Worm (Caenorhabditis elegans) whole organism, L3 larva: Measurements from ENCODE around the gene hyls-1.

Experiments used
- R02D3.7 ChIP-seq: fragments of 150-350 bp; optimal IDR thresholded peaks from 2 replicates; lab custom pipeline; 2014; ENCODE audit warnings: missing biosample characterization, missing genetic modification characterization
- ZK546.5 ChIP-seq: sonication (generic microtip); optimal IDR thresholded peaks from 2 replicates; lab custom pipeline; 2017; ENCODE audit warnings: missing biosample characterization, missing genetic modification characterization
- aly-2 ChIP-seq: fragments of 150-350 bp; optimal IDR thresholded peaks from 2 replicates; lab custom pipeline; 2014; ENCODE audit warnings: missing biosample characterization, missing genetic modification characterization
- ama-1 ChIP-seq: fragments of 150-350 bp; optimal IDR thresholded peaks from 2 replicates; lab custom pipeline; 2018
- ceh-28 ChIP-seq: fragments of 150-350 bp; optimal IDR thresholded peaks from 2 replicates; lab custom pipeline; 2014; ENCODE audit warnings: missing biosample characterization, missing genetic modification reagents, missing genetic modification characterization
- daf-12 ChIP-seq: fragments of 150-350 bp; optimal IDR thresholded peaks from 2 replicates; lab custom pipeline; 2014; ENCODE audit warnings: missing biosample characterization, missing genetic modification reagents, missing genetic modification characterization
- egl-27 ChIP-seq: sonication (generic microtip); optimal IDR thresholded peaks from 4 replicates; lab custom pipeline; 2017; ENCODE audit warnings: missing biosample characterization, missing genetic modification reagents, missing genetic modification characterization
- elt-1 ChIP-seq: fragments of 150-350 bp; optimal IDR thresholded peaks from 2 replicates; lab custom pipeline; 2014; ENCODE audit warnings: missing biosample characterization, missing genetic modification characterization
- elt-3 ChIP-seq, 3 experiments: fragments of 150-350 bp in 1 of 3; sonication (generic microtip) in 2 of 3; optimal IDR thresholded peaks; 2 replicates in 2 of 3; 4 replicates in 1 of 3; lab custom pipeline; 2014 to 2017; ENCODE audit warnings: missing biosample characterization in 3 of 3, missing genetic modification characterization in 3 of 3
- eor-1 ChIP-seq, 2 experiments: fragments of 150-350 bp; optimal IDR thresholded peaks; 2 replicates each; lab custom pipeline; 2014 to 2018; ENCODE audit warnings: missing biosample characterization in 2 of 2, missing genetic modification characterization in 2 of 2
- fkh-10 ChIP-seq: sonication (generic microtip); optimal IDR thresholded peaks from 2 replicates; lab custom pipeline; 2017; ENCODE audit warnings: missing biosample characterization, missing genetic modification reagents, missing genetic modification characterization
- fos-1 ChIP-seq: fragments of 150-350 bp; optimal IDR thresholded peaks from 2 replicates; lab custom pipeline; 2014; ENCODE audit warnings: missing biosample characterization, missing genetic modification characterization
- hmg-11 ChIP-seq: sonication (generic microtip); optimal IDR thresholded peaks from 2 replicates; lab custom pipeline; 2016; ENCODE audit warnings: missing genetic modification characterization, missing compliant biosample characterization
- lin-15B ChIP-seq: fragments of 150-350 bp; optimal IDR thresholded peaks from 2 replicates; lab custom pipeline; 2014; ENCODE audit warnings: missing biosample characterization, missing genetic modification characterization
- lin-39 ChIP-seq: fragments of 150-350 bp; optimal IDR thresholded peaks from 2 replicates; lab custom pipeline; 2018; ENCODE audit warnings: missing biosample characterization, missing genetic modification reagents, missing genetic modification characterization
- lsy-12 ChIP-seq: sonication (generic microtip); optimal IDR thresholded peaks from 2 replicates; lab custom pipeline; 2016; ENCODE audit warnings: mild to moderate bottlenecking, missing genetic modification characterization, missing compliant biosample characterization
- mml-1 ChIP-seq: fragments of 150-350 bp; sonication (generic microtip); optimal IDR thresholded peaks from 3 replicates; lab custom pipeline; 2014; ENCODE audit warnings: missing biosample characterization, missing genetic modification characterization
- nfya-1 ChIP-seq: sonication (generic microtip); optimal IDR thresholded peaks from 2 replicates; lab custom pipeline; 2017; ENCODE audit warnings: missing genetic modification characterization, mild to moderate bottlenecking, missing compliant biosample characterization, antibody characterized with exemption, moderate library complexity; ENCODE audit not compliant: insufficient read depth
- nhr-11 ChIP-seq: fragments of 150-350 bp; optimal IDR thresholded peaks from 2 replicates; lab custom pipeline; 2014; ENCODE audit warnings: missing biosample characterization, missing genetic modification characterization
- nhr-12 ChIP-seq: fragments of 150-350 bp; optimal IDR thresholded peaks from 2 replicates; lab custom pipeline; 2014; ENCODE audit warnings: missing biosample characterization, missing genetic modification characterization
- nhr-237 ChIP-seq: fragments of 150-350 bp; optimal IDR thresholded peaks from 2 replicates; lab custom pipeline; 2014; ENCODE audit warnings: missing biosample characterization, missing genetic modification characterization
- nhr-25 ChIP-seq: sonication (generic microtip); optimal IDR thresholded peaks from 2 replicates; lab custom pipeline; 2017; ENCODE audit warnings: missing biosample characterization, missing genetic modification characterization
- nhr-28 ChIP-seq: fragments of 150-350 bp; optimal IDR thresholded peaks from 2 replicates; lab custom pipeline; 2014; ENCODE audit warnings: missing biosample characterization, missing genetic modification characterization
- nhr-43 ChIP-seq: sonication (generic microtip); optimal IDR thresholded peaks from 2 replicates; lab custom pipeline; 2016; ENCODE audit warnings: mild to moderate bottlenecking, missing genetic modification characterization, missing compliant biosample characterization; ENCODE audit not compliant: poor library complexity, severe bottlenecking
- nhr-76 ChIP-seq: fragments of 150-350 bp; sonication (generic microtip); optimal IDR thresholded peaks from 5 replicates; lab custom pipeline; 2014; ENCODE audit warnings: missing biosample characterization, missing genetic modification characterization
- nhr-77 ChIP-seq: fragments of 150-350 bp; optimal IDR thresholded peaks from 2 replicates; lab custom pipeline; 2014; ENCODE audit warnings: missing biosample characterization, missing genetic modification characterization
- pha-4 ChIP-seq: fragments of 150-350 bp; optimal IDR thresholded peaks from 2 replicates; lab custom pipeline; 2014; ENCODE audit warnings: missing biosample characterization, missing genetic modification reagents, missing genetic modification characterization
- pqm-1 ChIP-seq: fragments of 150-350 bp; optimal IDR thresholded peaks from 2 replicates; lab custom pipeline; 2017; ENCODE audit warnings: missing biosample characterization, missing genetic modification characterization, inconsistent platforms
- sea-2 ChIP-seq: fragments of 150-350 bp; sonication (generic microtip); optimal IDR thresholded peaks from 4 replicates; lab custom pipeline; 2014; ENCODE audit warnings: missing biosample characterization, missing genetic modification reagents, missing genetic modification characterization
- skn-1 ChIP-seq: fragments of 150-350 bp; optimal IDR thresholded peaks from 2 replicates; lab custom pipeline; 2014; ENCODE audit warnings: missing biosample characterization, missing genetic modification characterization
- snpc-4 ChIP-seq: fragments of 150-350 bp; optimal IDR thresholded peaks from 2 replicates; lab custom pipeline; 2014; ENCODE audit warnings: missing biosample characterization, missing genetic modification characterization
- tbx-2 ChIP-seq: sonication (generic microtip); optimal IDR thresholded peaks from 2 replicates; lab custom pipeline; 2016; ENCODE audit warnings: mild to moderate bottlenecking, missing genetic modification characterization, missing compliant biosample characterization
- unc-39 ChIP-seq: sonication (generic microtip); optimal IDR thresholded peaks from 4 replicates; lab custom pipeline; 2017; ENCODE audit warnings: missing biosample characterization, missing genetic modification characterization
- unc-62 ChIP-seq: fragments of 150-350 bp; sonication (generic microtip); optimal IDR thresholded peaks from 4 replicates; lab custom pipeline; 2014; ENCODE audit warnings: missing biosample characterization, missing genetic modification reagents, missing genetic modification characterization
- ztf-11 ChIP-seq: fragments of 150-350 bp; optimal IDR thresholded peaks from 2 replicates; lab custom pipeline; 2014; ENCODE audit warnings: missing biosample characterization, missing genetic modification characterization
- ztf-4 ChIP-seq: fragments of 150-350 bp; optimal IDR thresholded peaks from 2 replicates; lab custom pipeline; 2014; ENCODE audit warnings: missing biosample characterization, missing genetic modification characterization

hyls-1 gene

DNA sequence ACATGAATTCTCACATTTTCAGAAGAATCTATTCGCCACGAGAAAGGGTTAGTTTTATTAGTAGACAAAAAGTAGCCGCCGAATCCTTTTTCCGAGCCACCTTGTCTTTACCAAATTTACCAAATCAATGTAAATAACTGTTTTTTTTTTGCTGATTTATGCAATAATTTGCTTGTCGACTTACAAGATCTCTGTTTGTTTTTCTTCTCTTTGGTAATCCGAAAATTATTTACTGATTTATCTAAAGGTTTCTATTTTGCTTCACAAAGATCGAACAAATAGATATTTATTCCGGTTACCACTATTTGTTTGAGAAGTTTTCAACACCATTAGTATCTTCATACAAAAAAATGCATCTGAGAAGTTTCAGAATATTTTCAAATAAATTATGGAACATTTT lies 28.8 kb downstream of the hyls-1 start, which contains the start of gene C13A2.7:
Gene C13A2.7, plus strand, starts transcription at position 301 of the 400 bp plus-strand sequence.
- TF ChIP-seq fos-1 (tag; lab: Kevin White, UChicago) = no peak
- no peak for TF ChIP-seq nfya-1 (tag; lab: Kevin White, UChicago)
- no peak for TF ChIP-seq egl-27 (tag; lab: Kevin White, UChicago)
- TF ChIP-seq nhr-43 = no peak
- no peak for TF ChIP-seq lsy-12
- no peak for TF ChIP-seq elt-3 (tag; optimal IDR thresholded peaks at IDR 0.05; lab: Kevin White, UChicago)
- TF ChIP-seq nhr-25 = no peak
- TF ChIP-seq nhr-12 (tag; lab: Kevin White, UChicago) = no peak
- TF ChIP-seq sea-2 (GFP tag; lab: Kevin White, UChicago) = no peak
- TF ChIP-seq pqm-1 (tag; lab: Kevin White, UChicago) = no peak
- TF ChIP-seq unc-62 (GFP tag; lab: Kevin White, UChicago) = no peak

DNA sequence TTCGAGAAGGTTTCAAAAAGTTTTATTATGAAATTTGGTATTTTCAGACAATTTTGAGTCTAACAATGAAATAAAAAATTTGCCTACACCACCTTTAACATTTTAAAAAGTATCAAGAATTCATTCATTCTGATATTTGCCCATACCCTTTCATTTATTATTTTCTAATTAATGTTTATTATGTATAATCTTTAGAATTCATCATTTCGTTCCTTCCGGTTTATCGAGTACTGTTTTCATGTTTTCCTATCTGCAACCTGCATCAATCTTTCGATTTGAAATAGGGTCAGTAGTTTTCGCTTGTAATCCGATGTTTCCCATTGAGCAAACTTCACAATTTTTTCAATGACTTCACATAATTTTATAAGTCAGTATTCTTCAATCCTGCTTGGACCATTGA lies 32.2 kb downstream of the hyls-1 start, which contains the start of gene C13A2.6:
Gene C13A2.6, plus strand, starts transcription at position 301 of the 400 bp plus-strand sequence.
- TF ChIP-seq hmg-11 (tag; lab: Kevin White, UChicago) (no peak), sea-2 (GFP tag; lab: Kevin White, UChicago) (no peak), nhr-237 (tag; lab: Kevin White, UChicago) (no peak), nhr-76 (tag; lab: Kevin White, UChicago) (no peak), elt-3 (tag; optimal IDR thresholded peaks at IDR 0.05; lab: Kevin White, UChicago) (no peak), lsy-12 (no peak), ZK546.5 (tag; lab: Kevin White, UChicago) (no peak), lin-15B (tag; lab: Kevin White, UChicago) (no peak), R02D3.7 (tag; lab: Kevin White, UChicago) (no peak), daf-12 (tag; lab: Kevin White, UChicago) (no peak), elt-1 (no peak), ztf-4 (tag; lab: Kevin White, UChicago) (no peak), nhr-77 (no peak), mml-1 (tag; lab: Kevin White, UChicago) (no peak), fos-1 (tag; lab: Kevin White, UChicago) (no peak), tbx-2 (tag; lab: Kevin White, UChicago) (no peak), unc-39 (tag; lab: Kevin White, UChicago) (no peak), egl-27 (tag; lab: Kevin White, UChicago) (no peak), pha-4 (tag; lab: Kevin White, UChicago) (no peak), nhr-12 (tag; lab: Kevin White, UChicago) (no peak)

DNA sequence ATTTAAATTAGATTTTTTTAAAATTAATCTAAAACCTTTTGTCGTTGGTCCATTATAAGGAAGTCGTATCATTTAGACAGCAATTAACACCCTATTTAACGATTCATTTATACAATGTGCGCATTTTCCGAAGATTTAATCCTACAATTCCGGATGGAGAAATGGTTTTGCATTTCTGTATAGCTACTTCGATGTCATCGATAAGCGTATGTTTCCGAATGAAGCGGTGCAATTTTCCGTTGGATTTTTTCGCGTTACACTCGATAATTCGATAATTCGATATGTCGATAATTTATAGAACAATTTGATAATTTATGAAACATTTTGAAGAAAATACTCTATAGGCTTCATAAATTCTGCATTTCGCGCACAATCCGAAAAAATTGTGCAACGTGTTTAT lies 37.8 kb downstream of the hyls-1 start, which contains the start of gene C13A2.10:
Gene C13A2.10, minus strand, starts transcription at position 101 of the 400 bp plus-strand sequence.
- TF ChIP-seq mml-1 (tag; lab: Kevin White, UChicago) (no peak), nhr-28 (tag; lab: Kevin White, UChicago) (no peak), snpc-4 (tag; lab: Kevin White, UChicago) (no peak), lsy-12 (no peak), fkh-10 (GFP tag; lab: Kevin White, UChicago) (no peak), aly-2 (no peak), ceh-28 (tag; lab: Kevin White, UChicago) (no peak), nhr-77 (no peak), nhr-43 (no peak), daf-12 (tag; lab: Kevin White, UChicago) (no peak)

DNA sequence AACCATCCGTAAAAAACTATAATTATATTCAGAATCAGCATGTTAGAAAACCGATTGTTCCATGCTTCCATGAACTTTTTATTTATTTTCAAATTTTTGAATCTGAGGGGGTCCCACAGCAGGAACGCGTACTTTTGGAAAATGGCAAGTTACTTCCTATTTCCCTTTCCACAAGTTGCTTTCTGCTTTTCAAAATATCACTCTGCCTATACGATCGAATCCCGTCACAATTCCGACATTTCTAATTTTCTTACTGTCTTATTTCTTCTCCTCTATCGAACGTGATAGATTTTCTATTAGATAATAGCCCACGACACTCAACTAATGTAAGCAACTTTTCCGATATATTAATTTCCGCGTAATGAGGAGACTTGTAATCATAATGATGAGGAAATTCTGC lies 38.3 kb downstream of the hyls-1 start, which contains the start of gene C13A2.5:
Gene C13A2.5, plus strand, starts transcription at position 301 of the 400 bp plus-strand sequence.
- no peak for TF ChIP-seq unc-39 (tag; lab: Kevin White, UChicago)
- TF ChIP-seq unc-62 (GFP tag; lab: Kevin White, UChicago) = no peak
- no peak for TF ChIP-seq lin-39 (tag; lab: Kevin White, UChicago)
- TF ChIP-seq elt-3 (tag; optimal IDR thresholded peaks at IDR 0.05; lab: Kevin White, UChicago) = no peak
- TF ChIP-seq ama-1 = no peak
- TF ChIP-seq nfya-1 (tag; lab: Kevin White, UChicago) = no peak
- no peak for TF ChIP-seq nhr-11
- TF ChIP-seq eor-1 (tag; optimal IDR thresholded peaks at IDR 0.05; lab: Kevin White, UChicago) = no peak
- no peak for TF ChIP-seq nhr-76 (tag; lab: Kevin White, UChicago)
- TF ChIP-seq nhr-25 = no peak
- no peak for TF ChIP-seq nhr-237 (tag; lab: Kevin White, UChicago)
- TF ChIP-seq mml-1 (tag; lab: Kevin White, UChicago) = no peak
- TF ChIP-seq tbx-2 (tag; lab: Kevin White, UChicago) = no peak
- TF ChIP-seq pha-4 (tag; lab: Kevin White, UChicago) = no peak
- no peak for TF ChIP-seq ceh-28 (tag; lab: Kevin White, UChicago)
- TF ChIP-seq nhr-28 (tag; lab: Kevin White, UChicago) = no peak
- no peak for TF ChIP-seq ztf-11 (tag; lab: Kevin White, UChicago)
- TF ChIP-seq egl-27 (tag; lab: Kevin White, UChicago) = no peak
- no peak for TF ChIP-seq pqm-1 (tag; lab: Kevin White, UChicago)
- no peak for TF ChIP-seq skn-1 (tag; lab: Kevin White, UChicago)
- TF ChIP-seq, all 47 proteins: peak for 0
